Fruit fly (Drosophila melanogaster) whole organism, embryonic: ENCODE measurements around the gene scpr-B.

ENCODE experiments used
- ATbp ChIP-seq: fragments of 200-800 bp; sonication (Bioruptor generic); optimal IDR thresholded peaks from 2 replicates; lab custom pipeline; 2017; ENCODE audit warnings: missing biosample characterization, mild to moderate bottlenecking, missing genetic modification characterization, missing genetic modification reagents
- Adf1 ChIP-seq: fragments of 200-800 bp; sonication (Bioruptor generic); IDR thresholded peaks from 2 replicates; pipeline ENCODE4 v1.3.6; 2022; ENCODE audit warnings: missing biosample characterization, missing genetic modification characterization
- Atf3 ChIP-seq: fragments of 200-800 bp; sonication (Bioruptor generic); optimal IDR thresholded peaks from 3 replicates; lab custom pipeline; 2016; ENCODE audit warnings: missing biosample characterization, missing genetic modification characterization
- CG13287 ChIP-seq: fragments of 200-800 bp; sonication (Bioruptor generic); IDR thresholded peaks from 2 replicates; pipeline ENCODE4 v1.3.6; 2022; ENCODE audit warnings: missing biosample characterization, missing genetic modification characterization; ENCODE audit not compliant: partially characterized antibody
- CG14441 ChIP-seq: fragments of 200-800 bp; sonication (Bioruptor generic); IDR thresholded peaks from 2 replicates; pipeline ENCODE4 v1.3.6; 2022; ENCODE audit warnings: missing biosample characterization, missing genetic modification characterization
- CG14860 ChIP-seq: fragments of 200-800 bp; sonication (Bioruptor generic); IDR thresholded peaks from 3 replicates; pipeline ENCODE4 v1.3.6; 2022; ENCODE audit warnings: missing biosample characterization, missing genetic modification characterization; ENCODE audit not compliant: partially characterized antibody
- CG1603 ChIP-seq: fragments of 200-800 bp; sonication (Bioruptor generic); optimal IDR thresholded peaks from 2 replicates; lab custom pipeline; 2019; ENCODE audit warnings: missing biosample characterization, mild to moderate bottlenecking, missing genetic modification characterization, moderate library complexity
- CG1647 ChIP-seq: fragments of 200-800 bp; sonication (Bioruptor generic); optimal IDR thresholded peaks from 3 replicates; lab custom pipeline; 2016; ENCODE audit warnings: missing biosample characterization, missing genetic modification characterization
- CG1792 ChIP-seq: fragments of 200-800 bp; sonication (Bioruptor generic); optimal IDR thresholded peaks from 2 replicates; lab custom pipeline; 2016; ENCODE audit warnings: missing biosample characterization, missing genetic modification characterization
- CG2116 ChIP-seq: fragments of 200-800 bp; sonication (Bioruptor generic); optimal IDR thresholded peaks from 3 replicates; lab custom pipeline; 2018; ENCODE audit warnings: missing biosample characterization, mild to moderate bottlenecking, missing genetic modification characterization
- CG2120 ChIP-seq: fragments of 200-800 bp; sonication (Bioruptor generic); optimal IDR thresholded peaks from 3 replicates; lab custom pipeline; 2016; ENCODE audit warnings: missing biosample characterization, missing genetic modification characterization
- CG30403 ChIP-seq: fragments of 200-800 bp; sonication (Bioruptor generic); optimal IDR thresholded peaks from 3 replicates; lab custom pipeline; 2016; ENCODE audit warnings: missing biosample characterization, missing genetic modification characterization
- CG3995 ChIP-seq: fragments of 200-800 bp; sonication (Bioruptor generic); optimal IDR thresholded peaks from 3 replicates; lab custom pipeline; 2016; ENCODE audit warnings: missing biosample characterization, missing genetic modification characterization
- CG4328 ChIP-seq: fragments of 200-800 bp; sonication (Bioruptor generic); optimal IDR thresholded peaks from 3 replicates; lab custom pipeline; 2017; ENCODE audit warnings: missing biosample characterization, missing genetic modification reagents, missing genetic modification characterization
- CG4617 ChIP-seq: fragments of 200-800 bp; sonication (Bioruptor generic); optimal IDR thresholded peaks from 3 replicates; lab custom pipeline; 2016; ENCODE audit warnings: missing biosample characterization, missing genetic modification characterization, borderline replicate concordance
- CG4854 ChIP-seq: fragments of 200-800 bp; sonication (Bioruptor generic); optimal IDR thresholded peaks from 2 replicates; lab custom pipeline; 2016; ENCODE audit warnings: missing biosample characterization, missing genetic modification characterization, inconsistent platforms
- CG5245 ChIP-seq: fragments of 200-800 bp; sonication (Bioruptor generic); optimal IDR thresholded peaks from 3 replicates; lab custom pipeline; 2016; ENCODE audit warnings: missing biosample characterization, missing genetic modification characterization
- CG6175 ChIP-seq: fragments of 200-800 bp; sonication (Bioruptor generic); IDR thresholded peaks from 3 replicates; pipeline ENCODE4 v1.3.6; 2022; ENCODE audit warnings: missing biosample characterization, missing genetic modification characterization
- CG8290 ChIP-seq, 3 experiments: fragments of 200-800 bp; sonication (Bioruptor generic); optimal IDR thresholded peaks; 2 replicates each; lab custom pipeline; 2016 to 2019; ENCODE audit warnings: missing biosample characterization in 3 of 3, missing genetic modification characterization in 3 of 3, mild to moderate bottlenecking in 2 of 3, moderate library complexity in 1 of 3
- CG9876 ChIP-seq: fragments of 200-800 bp; sonication (Bioruptor generic); optimal IDR thresholded peaks from 2 replicates; lab custom pipeline; 2016; ENCODE audit warnings: missing biosample characterization, missing genetic modification characterization
- CHES-1-like ChIP-seq: fragments of 200-800 bp; sonication (Bioruptor generic); optimal IDR thresholded peaks from 2 replicates; lab custom pipeline; 2016; ENCODE audit warnings: missing biosample characterization, missing genetic modification characterization
- CTCF ChIP-seq: fragments of 200-800 bp; sonication (Bioruptor generic); optimal IDR thresholded peaks from 2 replicates; lab custom pipeline; 2017; ENCODE audit warnings: missing biosample characterization, mild to moderate bottlenecking, missing genetic modification characterization, moderate library complexity
- CoRest ChIP-seq: fragments of 200-800 bp; sonication (Bioruptor generic); optimal IDR thresholded peaks from 3 replicates; lab custom pipeline; 2018; ENCODE audit warnings: missing biosample characterization, mild to moderate bottlenecking, missing genetic modification characterization, moderate library complexity
- Dll ChIP-seq: fragments of 200-800 bp; sonication (Bioruptor generic); IDR thresholded peaks from 4 replicates; pipeline ENCODE4 v1.3.6; 2022; ENCODE audit warnings: missing biosample characterization, missing genetic modification characterization; ENCODE audit not compliant: partially characterized antibody
- Doc3 ChIP-seq: fragments of 200-800 bp; sonication (Bioruptor generic); IDR thresholded peaks from 3 replicates; pipeline ENCODE4 v1.3.6; 2022; ENCODE audit warnings: missing biosample characterization, missing genetic modification characterization; ENCODE audit not compliant: partially characterized antibody
- HHEX ChIP-seq: fragments of 200-800 bp; sonication (Bioruptor generic); optimal IDR thresholded peaks from 3 replicates; lab custom pipeline; 2017; ENCODE audit warnings: missing biosample characterization, mild to moderate bottlenecking, missing genetic modification characterization, missing genetic modification reagents
- HmgD ChIP-seq: fragments of 200-800 bp; sonication (Bioruptor generic); optimal IDR thresholded peaks from 3 replicates; lab custom pipeline; 2016; ENCODE audit warnings: missing biosample characterization, missing genetic modification characterization
- Hr51 ChIP-seq, 2 experiments: fragments of 200-800 bp; sonication (Bioruptor generic); optimal IDR thresholded peaks; 2 replicates in 1 of 2; 3 replicates in 1 of 2; lab custom pipeline; 2016 to 2018; ENCODE audit warnings: missing biosample characterization in 2 of 2, missing genetic modification characterization in 2 of 2, mild to moderate bottlenecking in 1 of 2, moderate library complexity in 1 of 2
- Hsf ChIP-seq: fragments of 200-800 bp; sonication (Bioruptor generic); optimal IDR thresholded peaks from 3 replicates; lab custom pipeline; 2016; ENCODE audit warnings: missing biosample characterization, missing genetic modification characterization
- MBD-R2 ChIP-seq: fragments of 200-800 bp; sonication (Bioruptor generic); IDR thresholded peaks from 2 replicates; pipeline ENCODE4 v1.3.6; 2022; ENCODE audit warnings: missing biosample characterization, missing genetic modification characterization
- MESR4 ChIP-seq: fragments of 200-800 bp; sonication (Bioruptor generic); optimal IDR thresholded peaks from 2 replicates; lab custom pipeline; 2018; ENCODE audit warnings: missing biosample characterization, mild to moderate bottlenecking, missing genetic modification characterization, moderate library complexity
- Meics ChIP-seq: fragments of 200-800 bp; sonication (Bioruptor generic); optimal IDR thresholded peaks from 2 replicates; lab custom pipeline; 2017; ENCODE audit warnings: missing biosample characterization, mild to moderate bottlenecking, missing genetic modification characterization
- Myb ChIP-seq: fragments of 200-800 bp; sonication (Bioruptor generic); optimal IDR thresholded peaks from 2 replicates; lab custom pipeline; 2016; ENCODE audit warnings: missing biosample characterization, missing genetic modification characterization
- NFAT ChIP-seq: fragments of 200-800 bp; sonication (Bioruptor generic); IDR thresholded peaks from 2 replicates; pipeline ENCODE4 v1.3.6; 2022; ENCODE audit warnings: missing biosample characterization, missing genetic modification characterization
- Rfx ChIP-seq: fragments of 200-800 bp; sonication (Bioruptor generic); IDR thresholded peaks from 2 replicates; pipeline ENCODE4 v1.3.6; 2022; ENCODE audit warnings: missing biosample characterization, missing genetic modification characterization
- Spps ChIP-seq: fragments of 200-800 bp; sonication (Bioruptor generic); optimal IDR thresholded peaks from 2 replicates; lab custom pipeline; 2018; ENCODE audit warnings: missing biosample characterization, mild to moderate bottlenecking, missing genetic modification characterization
- Sry-δ ChIP-seq: fragments of 200-800 bp; sonication (Bioruptor generic); optimal IDR thresholded peaks from 2 replicates; lab custom pipeline; 2016; ENCODE audit warnings: missing biosample characterization, missing genetic modification characterization
- Taf1 ChIP-seq: fragments of 200-800 bp; sonication (Bioruptor generic); IDR thresholded peaks from 2 replicates; pipeline ENCODE4 v1.3.6; 2022; ENCODE audit warnings: missing biosample characterization, missing genetic modification characterization
- Trl ChIP-seq, 3 experiments: fragments of >200 bp in 2 of 3; fragments of 200-800 bp in 1 of 3; sonication (Bioruptor generic) in 1 of 3; optimal IDR thresholded peaks; 2 replicates in 1 of 3; 3 replicates in 2 of 3; lab custom pipeline; 2016 to 2017; ENCODE audit warnings: missing biosample characterization in 1 of 3, missing genetic modification characterization in 1 of 3
- chinmo ChIP-seq: fragments of 200-800 bp; sonication (Bioruptor generic); IDR thresholded peaks from 4 replicates; pipeline ENCODE4 v1.3.6; 2022; ENCODE audit warnings: missing biosample characterization, missing genetic modification characterization; ENCODE audit not compliant: partially characterized antibody
- crp ChIP-seq, 2 experiments: fragments of 200-800 bp; sonication (Bioruptor generic); optimal IDR thresholded peaks; 2 replicates in 1 of 2; 3 replicates in 1 of 2; lab custom pipeline; 2017; ENCODE audit warnings: missing biosample characterization in 2 of 2, missing genetic modification characterization in 2 of 2, mild to moderate bottlenecking in 1 of 2, moderate library complexity in 1 of 2
- dpn ChIP-seq, 2 experiments: fragments of 200-800 bp; sonication (Bioruptor generic); optimal IDR thresholded peaks; 3 replicates each; lab custom pipeline; 2016; ENCODE audit warnings: missing biosample characterization in 2 of 2, missing genetic modification characterization in 2 of 2
- eyg ChIP-seq: fragments of 200-800 bp; sonication (Bioruptor generic); optimal IDR thresholded peaks from 3 replicates; lab custom pipeline; 2016; ENCODE audit warnings: missing biosample characterization, missing genetic modification characterization
- fu2 ChIP-seq: fragments of 200-800 bp; sonication (Bioruptor generic); optimal IDR thresholded peaks from 2 replicates; lab custom pipeline; 2016; ENCODE audit warnings: missing biosample characterization, missing genetic modification characterization
- kay ChIP-seq: fragments of 200-800 bp; sonication (Bioruptor generic); optimal IDR thresholded peaks from 2 replicates; lab custom pipeline; 2016; ENCODE audit warnings: missing biosample characterization, missing genetic modification characterization
- nmo ChIP-seq: fragments of 200-800 bp; sonication (Bioruptor generic); optimal IDR thresholded peaks from 2 replicates; lab custom pipeline; 2018; ENCODE audit warnings: missing biosample characterization, mild to moderate bottlenecking, missing genetic modification characterization, moderate library complexity
- pzg ChIP-seq: fragments of 200-800 bp; sonication (Bioruptor generic); optimal IDR thresholded peaks from 3 replicates; lab custom pipeline; 2018; ENCODE audit warnings: missing biosample characterization, mild to moderate bottlenecking, missing genetic modification characterization, moderate library complexity
- slou ChIP-seq: fragments of 200-800 bp; sonication (Bioruptor generic); optimal IDR thresholded peaks from 3 replicates; lab custom pipeline; 2016; ENCODE audit warnings: missing biosample characterization, missing genetic modification characterization

Gene scpr-B

DNA sequence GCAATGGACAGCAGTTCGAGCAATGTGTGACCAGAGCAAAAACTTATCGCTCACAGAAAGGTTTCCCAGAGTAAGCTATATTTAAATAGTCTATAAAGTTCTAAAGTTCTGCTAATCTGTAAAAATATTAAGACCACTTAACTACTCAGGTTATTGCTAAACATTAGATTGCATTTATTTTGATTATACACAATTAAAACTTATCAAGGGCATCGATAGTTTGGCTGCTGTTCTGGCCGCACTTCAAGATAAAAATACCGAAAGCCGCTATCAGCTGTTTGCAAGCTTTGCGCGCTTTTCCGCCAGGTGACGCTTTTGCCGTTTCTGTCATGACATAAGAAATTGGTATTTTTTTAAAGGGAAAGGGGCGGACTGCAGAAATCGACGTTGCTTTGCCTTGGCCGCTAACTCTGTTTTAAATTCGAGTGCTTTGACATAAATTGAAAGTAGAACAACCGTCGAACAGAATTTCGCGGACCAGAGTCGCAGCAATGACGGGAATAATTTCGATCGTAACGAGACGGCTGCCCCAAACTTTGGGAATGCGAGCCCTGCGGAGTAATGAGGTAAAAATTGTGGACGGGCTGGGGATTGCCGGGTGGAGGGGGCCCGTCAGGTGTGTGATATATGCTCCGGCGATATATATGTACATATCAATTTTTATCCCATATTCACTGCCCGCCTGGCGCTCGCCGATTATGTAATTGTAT, 3.3 kb upstream of the scpr-B start, which contains the start of the genes CG17734 and CG5214 (continued):
- no peak for TF ChIP-seq CG14441 (GFP tag; lab: Robert Waterston, UW)
- TF ChIP-seq CG1603: peak; percentile 36
- TF ChIP-seq CG6175 (GFP tag; lab: Robert Waterston, UW): no peak
- peak; percentile 34 for TF ChIP-seq fu2 (GFP tag; lab: Kevin White, UChicago)
- peak; percentile 41 for TF ChIP-seq CG2116 (GFP tag; lab: Kevin White, UChicago)
- no peak for TF ChIP-seq Hr51 (GFP tag; optimal IDR thresholded peaks at IDR 0.05; lab: Kevin White, UChicago)
- peak; percentile 0 to 54 for TF ChIP-seq dpn (GFP tag; optimal IDR thresholded peaks at IDR 0.05; lab: Kevin White, UChicago)
- TF ChIP-seq Adf1: peak; percentile 33; the same call in 1 of the 2 replicates
- TF ChIP-seq CHES-1-like (GFP tag; lab: Kevin White, UChicago): peak; percentile 52
- TF ChIP-seq MESR4 (GFP tag; lab: Kevin White, UChicago): peak; percentile 63
- TF ChIP-seq CG1792 (GFP tag; lab: Kevin White, UChicago): peak; percentile 24
- TF ChIP-seq CG13287 (GFP tag; lab: Robert Waterston, UW): peak; percentile 86
- peak; percentile 40; the same call in 1 of the 2 replicates for TF ChIP-seq MBD-R2 (GFP tag; lab: Robert Waterston, UW)
- TF ChIP-seq pzg (GFP tag; lab: Kevin White, UChicago): peak; percentile 86
- TF ChIP-seq Meics (GFP tag; lab: Kevin White, UChicago): no peak
- TF ChIP-seq nmo (GFP tag; lab: Kevin White, UChicago): no peak
- TF ChIP-seq CoRest (tag; lab: Kevin White, UChicago): peak; percentile 55
- TF ChIP-seq chinmo (GFP tag; lab: Robert Waterston, UW): 0 out of 4 replicates have a peak, but pooled peaks have one; percentile 27
- no peak for TF ChIP-seq Trl (optimal IDR thresholded peaks at IDR 0.05; lab: Kevin White, UChicago)
- TF ChIP-seq Trl (GFP tag; optimal IDR thresholded peaks at IDR 0.05; lab: Kevin White, UChicago): peak; percentile 34
- TF ChIP-seq CG9876 (GFP tag; lab: Kevin White, UChicago): peak; percentile 10
- TF ChIP-seq CTCF (GFP tag; lab: Kevin White, UChicago): peak; percentile 96
- TF ChIP-seq Atf3: peak; percentile 38
- TF ChIP-seq Taf1 (GFP tag; lab: Robert Waterston, UW): no peak
- TF ChIP-seq Dll (GFP tag; lab: Robert Waterston, UW): peak; percentile 87
- TF ChIP-seq CG2120 (GFP tag; lab: Kevin White, UChicago): peak; percentile 35
- no peak for TF ChIP-seq Rfx
- peak; percentile 6 for TF ChIP-seq slou (GFP tag; lab: Kevin White, UChicago)
- no peak for TF ChIP-seq CG4328
- TF ChIP-seq CG4854: peak; percentile 23
- no peak for TF ChIP-seq NFAT
- peak; percentile 21 for TF ChIP-seq kay
- TF ChIP-seq CG30403: peak; percentile 50
- peak; percentile 33 for TF ChIP-seq eyg (GFP tag; lab: Kevin White, UChicago)
- peak; percentile 73 for TF ChIP-seq Sry-δ (GFP tag; lab: Kevin White, UChicago)
- peak; percentile 49 for TF ChIP-seq CG4617 (GFP tag; lab: Kevin White, UChicago)
- peak; percentile 12 for TF ChIP-seq CG5245 (GFP tag; lab: Kevin White, UChicago)
- peak; percentile 80 for TF ChIP-seq Doc3 (GFP tag; lab: Robert Waterston, UW)
- peak; percentile 69; the same call in 2 of the 3 replicates for TF ChIP-seq CG14860 (GFP tag; lab: Robert Waterston, UW)
- TF ChIP-seq Myb: peak; percentile 54
- TF ChIP-seq HHEX: no peak
- no peak for TF ChIP-seq Spps (tag; lab: Kevin White, UChicago)
- peak; percentile 33 for TF ChIP-seq CG8290 (GFP tag; optimal IDR thresholded peaks at IDR 0.05; lab: Kevin White, UChicago)
- no peak for TF ChIP-seq CG8290 (tag; optimal IDR thresholded peaks at IDR 0.05; lab: Kevin White, UChicago)
- TF ChIP-seq crp (GFP tag; optimal IDR thresholded peaks at IDR 0.05; lab: Kevin White, UChicago): peak in 1 of 2 experiments; percentile 72
- peak; percentile 53 for TF ChIP-seq HmgD (GFP tag; lab: Kevin White, UChicago)
- TF ChIP-seq ATbp (GFP tag; lab: Kevin White, UChicago): no peak
- TF ChIP-seq Hsf (GFP tag; lab: Kevin White, UChicago): peak; percentile 44
- TF ChIP-seq CG3995 (GFP tag; lab: Kevin White, UChicago): peak; percentile 24
- TF ChIP-seq CG1647 (GFP tag; lab: Kevin White, UChicago): peak; percentile 4
